Worm (Caenorhabditis elegans): ENCODE results near the gene Y49F6B.6.
A peak's percentile ranks its signal among the peaks of the same experiment; 100 is the strongest.
"Not testable (repeated sequence)": the region's sequence is repeated elsewhere in the genome, so short reads cannot be mapped to it uniquely, and the experiment has no call there.

Gene Y49F6B.6

DNA sequence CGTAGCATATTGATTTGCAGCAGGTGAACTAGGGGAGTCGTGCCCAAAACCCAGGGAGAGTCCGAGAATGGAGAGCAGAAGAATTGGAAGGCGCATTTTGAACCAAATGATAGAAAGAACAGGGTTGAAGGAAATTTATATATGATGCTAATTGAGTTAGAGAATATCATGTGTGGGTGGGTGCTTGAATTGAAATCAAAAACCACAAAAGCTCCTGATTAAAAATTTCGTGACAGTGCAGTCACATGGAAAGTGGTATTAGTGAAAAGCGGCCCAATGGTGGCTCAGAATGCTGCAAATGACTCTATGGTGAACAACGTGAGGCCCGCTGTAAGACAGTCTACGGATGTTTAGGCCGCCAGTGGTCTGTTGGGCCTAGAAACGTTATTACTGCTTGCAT, 11.3 kb upstream of the Y49F6B.6 start, which contains the start of gene C16C8.8:
C16C8.8 (minus strand) TSS at position 101 of the 400 bp plus-strand sequence.
- TF ChIP-seq sox-4 (tag; optimal IDR thresholded peaks at IDR 0.05): no peak
- no peak for TF ChIP-seq unc-30 (tag; optimal IDR thresholded peaks at IDR 0.05)
- no peak for TF ChIP-seq dsc-1 (tag; optimal IDR thresholded peaks at IDR 0.05)
- no peak for TF ChIP-seq egl-13 (tag; optimal IDR thresholded peaks at IDR 0.05)
- no peak for TF ChIP-seq rnt-1 (tag; optimal IDR thresholded peaks at IDR 0.05)
- TF ChIP-seq efl-3 (GFP tag; optimal IDR thresholded peaks at IDR 0.05): no peak

DNA sequence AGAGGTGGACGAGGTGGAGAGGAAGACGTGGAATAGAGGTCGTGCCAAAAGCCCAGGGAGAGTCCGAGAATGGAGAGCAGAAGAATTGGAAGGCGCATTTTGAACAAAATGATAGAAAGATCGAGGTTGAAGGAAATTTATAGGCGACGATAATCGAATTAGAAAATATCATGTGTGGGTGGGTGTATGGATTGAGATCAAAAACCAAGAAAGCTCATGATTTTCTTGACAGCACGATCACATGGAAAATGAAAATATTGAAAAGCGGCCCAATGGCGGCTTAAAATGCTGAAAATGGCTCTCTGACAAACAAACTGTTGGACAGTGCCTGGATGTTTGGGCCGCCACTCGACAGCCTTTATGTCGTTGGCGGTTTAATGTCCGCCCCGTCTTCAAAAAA, 9.8 kb upstream of the Y49F6B.6 start, which contains the start of gene C16C8.9:
C16C8.9 (minus strand) TSS at position 101 of the 400 bp plus-strand sequence.
- no peak for TF ChIP-seq mdl-1 (tag; optimal IDR thresholded peaks at IDR 0.05)
- no peak for TF ChIP-seq aly-2 (tag; optimal IDR thresholded peaks at IDR 0.05)
- TF ChIP-seq zag-1 (tag; optimal IDR thresholded peaks at IDR 0.05): no peak
- TF ChIP-seq dpl-1 (GFP tag; optimal IDR thresholded peaks at IDR 0.05): no peak

DNA sequence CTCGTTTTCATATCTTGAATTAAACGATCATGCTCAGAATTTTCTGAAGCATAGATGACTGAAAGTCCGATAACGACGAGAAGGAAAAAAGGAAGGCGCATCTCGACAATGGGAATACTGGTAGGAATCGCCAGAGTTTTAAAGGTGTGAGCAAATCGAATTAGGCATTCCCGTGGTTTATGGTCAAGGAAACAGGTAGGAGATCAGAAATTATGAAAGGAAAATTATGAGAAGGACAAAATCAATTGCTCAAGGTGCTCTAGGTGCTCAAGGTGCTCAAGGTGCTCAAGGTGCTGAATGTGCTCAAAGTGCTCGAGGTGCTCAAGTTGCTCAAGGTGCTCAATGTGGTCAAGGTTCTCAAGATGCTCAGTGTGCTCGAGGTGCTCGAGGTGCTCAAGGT, 8.3 kb upstream of the Y49F6B.6 start, which contains the start of gene C16C8.10:
C16C8.10 (minus strand) TSS at position 101 of the 400 bp plus-strand sequence.
- not testable (repeated sequence) for TF ChIP-seq mdl-1, nhr-11, aly-2 (tag; optimal IDR thresholded peaks at IDR 0.05)

DNA sequence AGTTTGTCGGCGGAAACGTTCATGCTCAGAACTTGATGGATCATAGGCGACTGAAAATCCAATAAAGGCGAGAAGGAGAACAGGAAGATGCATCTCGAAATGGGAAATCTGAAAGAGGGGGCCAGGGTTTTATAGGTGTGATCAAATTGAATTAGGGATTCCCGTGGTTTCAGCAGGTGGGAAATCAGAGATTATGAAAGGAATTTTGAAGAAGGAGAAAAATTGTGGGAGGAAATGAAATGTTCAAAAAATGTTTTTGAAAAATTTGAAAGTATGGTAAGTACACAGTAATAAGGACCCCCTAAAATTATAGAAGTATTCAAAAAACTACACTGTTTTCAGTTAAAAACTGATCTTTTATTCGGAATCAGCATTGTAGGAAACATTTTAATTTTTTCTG, 2.4 kb upstream of the Y49F6B.6 start, which contains the start of gene Y49F6B.20:
Y49F6B.20 (minus strand) TSS at position 101 of the 400 bp plus-strand sequence.
- TF ChIP-seq nhr-28 (tag; optimal IDR thresholded peaks at IDR 0.05): no peak
- TF ChIP-seq unc-130 (tag; optimal IDR thresholded peaks at IDR 0.05): no peak
- no peak for TF ChIP-seq rnt-1 (tag; optimal IDR thresholded peaks at IDR 0.05)
- no peak for TF ChIP-seq C16A3.4 (tag; optimal IDR thresholded peaks at IDR 0.05)
- no peak for TF ChIP-seq ceh-88 (GFP tag; IDR thresholded peaks at IDR 0.05)
- TF ChIP-seq egl-13 (tag; optimal IDR thresholded peaks at IDR 0.05): no peak
- no peak for TF ChIP-seq ztf-11 (tag; optimal IDR thresholded peaks at IDR 0.05)

DNA sequence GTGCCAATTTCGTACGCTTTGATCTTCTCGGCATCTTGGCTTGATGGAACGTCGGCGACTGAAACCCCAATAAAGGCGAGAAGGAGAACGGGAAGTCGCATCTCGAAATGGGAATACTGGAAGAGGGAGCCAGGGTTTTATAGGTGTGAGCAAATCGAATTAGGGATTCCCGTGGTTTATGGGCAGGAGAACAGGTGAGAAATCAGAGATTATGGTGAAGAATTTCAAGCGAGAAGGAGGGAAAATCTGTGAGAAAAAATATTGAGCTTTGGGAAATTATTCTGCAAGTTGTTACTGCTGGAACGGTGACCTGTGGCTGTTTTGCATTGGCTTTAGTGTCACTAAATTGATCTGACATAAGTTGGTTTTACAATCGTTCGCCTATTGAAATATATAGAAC, 1.3 kb upstream of the Y49F6B.6 start, which contains the start of gene Y49F6B.13:
Y49F6B.13 (minus strand) TSS at position 101 of the 400 bp plus-strand sequence.
- TF ChIP-seq efl-1 (optimal IDR thresholded peaks at IDR 0.05) (no peak), efl-1 (GFP tag; optimal IDR thresholded peaks at IDR 0.05 in 1 of 2) (peak in 1 of 2 experiments; percentile 47), fkh-8 (tag; optimal IDR thresholded peaks at IDR 0.05) (no peak)

DNA sequence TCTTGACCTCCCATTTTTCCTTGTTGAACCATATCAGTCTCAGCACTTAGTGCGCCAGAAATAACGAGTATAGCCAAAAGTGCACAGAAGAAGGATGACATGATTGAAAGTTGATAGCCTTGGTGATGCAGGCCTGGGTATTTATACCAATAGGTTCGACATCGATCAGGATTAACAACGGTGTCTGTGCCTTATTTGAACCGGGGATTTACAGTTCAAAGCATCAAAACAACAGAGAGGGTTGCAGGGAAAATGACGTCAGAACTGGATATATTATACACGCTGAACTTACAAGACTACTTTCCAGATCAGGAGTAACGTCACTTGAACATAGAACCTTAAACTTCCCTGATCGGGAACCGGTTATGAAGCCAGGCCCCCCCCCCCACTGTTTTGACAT, 601 bp upstream of the Y49F6B.6 start, which contains the start of gene Y49F6B.12:
Y49F6B.12 (minus strand) TSS at position 101 of the 400 bp plus-strand sequence.
- no peak for TF ChIP-seq elt-3 (tag; optimal IDR thresholded peaks at IDR 0.05)
- TF ChIP-seq egl-13 (tag; optimal IDR thresholded peaks at IDR 0.05): no peak
- TF ChIP-seq nhr-77 (tag; optimal IDR thresholded peaks at IDR 0.05): no peak
- no peak for TF ChIP-seq blmp-1 (tag; optimal IDR thresholded peaks at IDR 0.05)
- TF ChIP-seq C16A3.4 (tag; optimal IDR thresholded peaks at IDR 0.05): no peak

DNA sequence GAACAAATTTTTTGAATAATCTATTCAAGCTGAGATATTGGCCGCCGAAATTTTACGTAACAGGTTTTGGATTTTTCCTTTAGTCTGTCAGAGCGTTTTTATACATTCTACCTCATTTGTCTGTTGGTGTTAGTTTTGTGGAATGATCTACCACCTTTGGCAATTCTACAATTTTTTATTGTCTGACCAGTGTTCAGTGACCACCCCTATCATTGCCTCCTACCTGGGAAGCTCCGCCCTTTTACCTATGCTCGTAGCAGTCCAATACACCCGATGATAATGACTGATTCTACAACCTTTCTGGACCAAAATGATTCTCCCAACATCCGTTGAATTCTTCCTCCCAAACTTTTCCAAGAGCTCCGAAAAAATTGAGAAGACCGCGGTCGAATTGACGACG, 827 bp downstream of the Y49F6B.6 start, which contains the start of gene sdz-32:
sdz-32 (plus strand) TSS at position 301 of the 400 bp plus-strand sequence.
- no peak for TF ChIP-seq unc-98 (GFP tag; IDR thresholded peaks at IDR 0.05)
- no peak for TF ChIP-seq unc-130 (tag; optimal IDR thresholded peaks at IDR 0.05)
- TF ChIP-seq mep-1 (tag; optimal IDR thresholded peaks at IDR 0.05): no peak
- no peak for TF ChIP-seq lin-39 (tag; optimal IDR thresholded peaks at IDR 0.05)
- TF ChIP-seq mdl-1 (tag; optimal IDR thresholded peaks at IDR 0.05): no peak
- no peak for TF ChIP-seq tbx-2 (tag; optimal IDR thresholded peaks at IDR 0.05)

DNA sequence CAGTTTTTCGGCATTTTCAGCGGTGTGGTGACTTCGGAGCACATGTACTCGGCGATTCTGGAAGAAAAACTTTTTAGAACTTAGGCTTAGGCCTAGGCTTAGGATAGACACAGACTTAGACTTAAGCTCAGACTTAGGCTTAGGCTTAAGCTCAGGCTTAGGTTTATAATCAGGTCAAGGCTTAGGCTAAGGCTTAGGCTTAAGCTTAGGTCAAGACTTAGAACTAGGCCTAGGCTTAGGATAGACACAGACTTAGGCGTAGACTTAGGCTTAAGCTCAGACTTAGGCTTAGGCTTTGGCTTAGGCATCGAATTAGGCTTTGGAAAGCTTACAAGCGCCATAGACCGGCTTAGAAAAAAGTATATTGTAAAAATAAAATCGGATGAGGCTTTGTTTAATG, 3.6 kb downstream of the Y49F6B.6 start:
- TF ChIP-seq elt-2 (tag; optimal IDR thresholded peaks at IDR 0.05): no peak
- TF ChIP-seq ces-1 (GFP tag; optimal IDR thresholded peaks at IDR 0.05): no peak
- TF ChIP-seq nhr-71 (tag; optimal IDR thresholded peaks at IDR 0.05): no peak
- no peak for TF ChIP-seq nhr-11 (tag; optimal IDR thresholded peaks at IDR 0.05)
- no peak for TF ChIP-seq fkh-4 (tag; optimal IDR thresholded peaks at IDR 0.05; ENCODE audit: borderline replicate concordance)
- no peak for TF ChIP-seq jun-1 (tag; optimal IDR thresholded peaks at IDR 0.05)
- no peak for TF ChIP-seq lin-35 (GFP tag; optimal IDR thresholded peaks at IDR 0.05)
- TF ChIP-seq mab-9 (GFP tag; IDR thresholded peaks at IDR 0.05): no peak
- no peak for TF ChIP-seq sptf-1 (tag; optimal IDR thresholded peaks at IDR 0.05)
- TF ChIP-seq sup-37 (GFP tag; optimal IDR thresholded peaks at IDR 0.05): no peak
- TF ChIP-seq isw-1 (GFP tag; IDR thresholded peaks at IDR 0.05): no peak
- no peak for TF ChIP-seq unc-62 (GFP tag; optimal IDR thresholded peaks at IDR 0.05)
- no peak for TF ChIP-seq unc-98 (GFP tag; IDR thresholded peaks at IDR 0.05)
- no peak for TF ChIP-seq xbp-1 (tag; optimal IDR thresholded peaks at IDR 0.05)
- no peak for TF ChIP-seq fos-1 (tag; optimal IDR thresholded peaks at IDR 0.05)

Data from whole organism, L1 larva.